Fruit fly (Drosophila melanogaster) whole organism, embryonic: ENCODE results near the gene bon.

Experiments used
- Aef1 ChIP-seq: fragments of 200-800 bp; sonication (Bioruptor generic); IDR thresholded peaks from 3 replicates; pipeline ENCODE4 v1.3.6; 2022; ENCODE audit warnings: missing biosample characterization, missing genetic modification characterization
- Atf3 ChIP-seq: fragments of 200-800 bp; sonication (Bioruptor generic); optimal IDR thresholded peaks from 3 replicates; lab custom pipeline; 2016; ENCODE audit warnings: missing biosample characterization, missing genetic modification characterization
- Blimp-1 ChIP-seq: fragments of 200-800 bp; sonication (Bioruptor generic); optimal IDR thresholded peaks from 3 replicates; lab custom pipeline; 2018; ENCODE audit warnings: missing biosample characterization, missing genetic modification characterization, mild to moderate bottlenecking, moderate library complexity, missing genetic modification reagents
- BtbVII ChIP-seq: fragments of 200-800 bp; sonication (Bioruptor generic); optimal IDR thresholded peaks from 3 replicates; lab custom pipeline; 2017; ENCODE audit warnings: missing biosample characterization, mild to moderate bottlenecking, missing genetic modification characterization
- CG10462 ChIP-seq: fragments of 200-800 bp; sonication (Bioruptor generic); optimal IDR thresholded peaks from 2 replicates; lab custom pipeline; 2016; ENCODE audit warnings: missing biosample characterization, missing genetic modification characterization
- CG11695 ChIP-seq: fragments of 200-800 bp; sonication (Bioruptor generic); IDR thresholded peaks from 3 replicates; pipeline ENCODE4 v1.3.6; 2022; ENCODE audit warnings: missing biosample characterization, missing genetic modification characterization
- CG12104 ChIP-seq: fragments of 200-800 bp; sonication (Bioruptor generic); optimal IDR thresholded peaks from 3 replicates; lab custom pipeline; 2016; ENCODE audit warnings: missing biosample characterization, missing genetic modification characterization
- CG12155 ChIP-seq: fragments of 200-800 bp; sonication (Bioruptor generic); optimal IDR thresholded peaks from 3 replicates; lab custom pipeline; 2016; ENCODE audit warnings: missing biosample characterization, missing genetic modification characterization
- CG12744 ChIP-seq: fragments of 200-800 bp; sonication (Bioruptor generic); optimal IDR thresholded peaks from 2 replicates; lab custom pipeline; 2016; ENCODE audit warnings: missing biosample characterization, missing genetic modification characterization
- CG14050 ChIP-seq: fragments of 200-800 bp; sonication (Bioruptor generic); IDR thresholded peaks from 3 replicates; pipeline ENCODE4 v1.3.6; 2022; ENCODE audit warnings: missing biosample characterization, missing genetic modification characterization
- CG1647 ChIP-seq: fragments of 200-800 bp; sonication (Bioruptor generic); optimal IDR thresholded peaks from 3 replicates; lab custom pipeline; 2016; ENCODE audit warnings: missing biosample characterization, missing genetic modification characterization
- CG16779 ChIP-seq: fragments of 200-800 bp; sonication (Bioruptor generic); IDR thresholded peaks from 2 replicates; pipeline ENCODE4 v1.3.6; 2022; ENCODE audit warnings: missing biosample characterization, missing genetic modification characterization
- CG17829 ChIP-seq: fragments of 200-800 bp; optimal IDR thresholded peaks from 2 replicates; lab custom pipeline; 2019; ENCODE audit warnings: missing biosample characterization, mild to moderate bottlenecking, missing genetic modification characterization, moderate library complexity
- CG2116 ChIP-seq: fragments of 200-800 bp; sonication (Bioruptor generic); optimal IDR thresholded peaks from 3 replicates; lab custom pipeline; 2018; ENCODE audit warnings: missing biosample characterization, mild to moderate bottlenecking, missing genetic modification characterization
- CG3163 ChIP-seq: fragments of 200-800 bp; sonication (Bioruptor generic); optimal IDR thresholded peaks from 3 replicates; lab custom pipeline; 2016; ENCODE audit warnings: missing biosample characterization, missing genetic modification characterization
- CG3838 ChIP-seq: fragments of 200-800 bp; sonication (Bioruptor generic); optimal IDR thresholded peaks from 3 replicates; lab custom pipeline; 2016; ENCODE audit warnings: missing biosample characterization, missing genetic modification characterization
- CG42726 ChIP-seq: fragments of 200-800 bp; sonication (Bioruptor generic); IDR thresholded peaks from 2 replicates; pipeline ENCODE4 v1.3.6; 2022; ENCODE audit warnings: missing biosample characterization, missing genetic modification characterization; ENCODE audit not compliant: partially characterized antibody
- CG4707 ChIP-seq: fragments of 200-800 bp; sonication (Bioruptor generic); optimal IDR thresholded peaks from 2 replicates; lab custom pipeline; 2018; ENCODE audit warnings: missing biosample characterization, mild to moderate bottlenecking, missing genetic modification characterization, moderate library complexity
- CG6765 ChIP-seq: fragments of 200-800 bp; sonication (Bioruptor generic); optimal IDR thresholded peaks from 3 replicates; lab custom pipeline; 2017; ENCODE audit warnings: missing biosample characterization, mild to moderate bottlenecking, missing genetic modification characterization
- CG8478 ChIP-seq: fragments of >200 bp; optimal IDR thresholded peaks from 2 replicates; lab custom pipeline; 2018
- CG9437 ChIP-seq: fragments of 200-800 bp; sonication (Bioruptor generic); optimal IDR thresholded peaks from 2 replicates; lab custom pipeline; 2018; ENCODE audit warnings: missing biosample characterization, mild to moderate bottlenecking, missing genetic modification characterization
- CHES-1-like ChIP-seq: fragments of 200-800 bp; sonication (Bioruptor generic); optimal IDR thresholded peaks from 2 replicates; lab custom pipeline; 2016; ENCODE audit warnings: missing biosample characterization, missing genetic modification characterization
- Dip2 ChIP-seq: fragments of 200-800 bp; sonication (Bioruptor generic); IDR thresholded peaks from 2 replicates; pipeline ENCODE4 v1.3.6; 2022; ENCODE audit warnings: missing biosample characterization, missing genetic modification characterization
- Dll ChIP-seq: fragments of 200-800 bp; sonication (Bioruptor generic); IDR thresholded peaks from 4 replicates; pipeline ENCODE4 v1.3.6; 2022; ENCODE audit warnings: missing biosample characterization, missing genetic modification characterization; ENCODE audit not compliant: partially characterized antibody
- E2f1 ChIP-seq: fragments of 200-800 bp; sonication (Bioruptor generic); IDR thresholded peaks from 2 replicates; pipeline ENCODE4 v1.3.6; 2022; ENCODE audit warnings: missing biosample characterization, missing genetic modification characterization
- Hr51 ChIP-seq, 2 experiments: fragments of 200-800 bp; sonication (Bioruptor generic); optimal IDR thresholded peaks; 2 replicates in 1 of 2; 3 replicates in 1 of 2; lab custom pipeline; 2016 to 2018; ENCODE audit warnings: missing biosample characterization in 2 of 2, missing genetic modification characterization in 2 of 2, mild to moderate bottlenecking in 1 of 2, moderate library complexity in 1 of 2
- Lpt ChIP-seq: fragments of >200 bp; optimal IDR thresholded peaks from 2 replicates; lab custom pipeline; 2018; ENCODE audit warnings: missing biosample characterization, missing genetic modification characterization
- MESR4 ChIP-seq: fragments of 200-800 bp; sonication (Bioruptor generic); optimal IDR thresholded peaks from 2 replicates; lab custom pipeline; 2018; ENCODE audit warnings: missing biosample characterization, mild to moderate bottlenecking, missing genetic modification characterization, moderate library complexity
- Mrtf ChIP-seq: fragments of 200-800 bp; sonication (Bioruptor generic); IDR thresholded peaks from 3 replicates; pipeline ENCODE4 v1.3.6; 2022; ENCODE audit warnings: missing biosample characterization, missing genetic modification characterization
- Opbp ChIP-seq: fragments of 200-800 bp; sonication (Bioruptor generic); IDR thresholded peaks from 3 replicates; pipeline ENCODE4 v1.3.6; 2022; ENCODE audit warnings: missing biosample characterization, missing genetic modification characterization; ENCODE audit not compliant: partially characterized antibody
- abd-A ChIP-seq: fragments of 200-800 bp; sonication (Bioruptor generic); optimal IDR thresholded peaks from 3 replicates; lab custom pipeline; 2019; ENCODE audit warnings: missing biosample characterization, mild to moderate bottlenecking, missing genetic modification characterization, moderate library complexity
- bbx ChIP-seq: fragments of 200-800 bp; sonication (Bioruptor generic); IDR thresholded peaks from 2 replicates; pipeline ENCODE4 v1.3.6; 2022; ENCODE audit warnings: missing biosample characterization, missing genetic modification characterization; ENCODE audit not compliant: partially characterized antibody
- bowl ChIP-seq: fragments of 200-800 bp; sonication (Bioruptor generic); IDR thresholded peaks from 2 replicates; pipeline ENCODE4 v1.3.6; 2022; ENCODE audit warnings: missing biosample characterization, missing genetic modification characterization
- cg ChIP-seq: fragments of 200-800 bp; sonication (Bioruptor generic); optimal IDR thresholded peaks from 3 replicates; lab custom pipeline; 2019; ENCODE audit warnings: missing biosample characterization, mild to moderate bottlenecking, missing genetic modification characterization, moderate library complexity
- ems ChIP-seq: fragments of 200-800 bp; sonication (Bioruptor generic); optimal IDR thresholded peaks from 3 replicates; lab custom pipeline; 2016; ENCODE audit warnings: missing biosample characterization, missing genetic modification characterization
- ewg ChIP-seq: fragments of 200-800 bp; sonication (Bioruptor generic); optimal IDR thresholded peaks from 3 replicates; lab custom pipeline; 2017; ENCODE audit warnings: mild to moderate bottlenecking, missing biosample characterization, missing genetic modification reagents, missing genetic modification characterization
- ind ChIP-seq: fragments of 200-800 bp; sonication (Bioruptor generic); optimal IDR thresholded peaks from 3 replicates; lab custom pipeline; 2016; ENCODE audit warnings: missing biosample characterization, missing genetic modification characterization
- lab ChIP-seq: fragments of 200-800 bp; sonication (Bioruptor generic); optimal IDR thresholded peaks from 3 replicates; lab custom pipeline; 2017; ENCODE audit warnings: missing biosample characterization, missing genetic modification characterization, mild to moderate bottlenecking, moderate library complexity, missing genetic modification reagents
- nmo ChIP-seq: fragments of 200-800 bp; sonication (Bioruptor generic); optimal IDR thresholded peaks from 2 replicates; lab custom pipeline; 2018; ENCODE audit warnings: missing biosample characterization, mild to moderate bottlenecking, missing genetic modification characterization, moderate library complexity
- nom ChIP-seq: fragments of 200-800 bp; sonication (Bioruptor generic); optimal IDR thresholded peaks from 2 replicates; lab custom pipeline; 2017; ENCODE audit warnings: missing biosample characterization, missing genetic modification characterization, mild to moderate bottlenecking, moderate library complexity, missing genetic modification reagents
- oc ChIP-seq: fragments of 200-800 bp; sonication (Bioruptor generic); optimal IDR thresholded peaks from 2 replicates; lab custom pipeline; 2018; ENCODE audit warnings: missing biosample characterization, mild to moderate bottlenecking, missing genetic modification characterization, moderate library complexity
- pum ChIP-seq: fragments of 200-800 bp; sonication (Bioruptor generic); optimal IDR thresholded peaks from 2 replicates; lab custom pipeline; 2016; ENCODE audit warnings: missing biosample characterization, missing genetic modification characterization
- salm ChIP-seq: fragments of 200-800 bp; sonication (Bioruptor generic); optimal IDR thresholded peaks from 2 replicates; lab custom pipeline; 2018; ENCODE audit warnings: missing biosample characterization, mild to moderate bottlenecking, missing genetic modification characterization
- scrt ChIP-seq: fragments of 200-800 bp; sonication (Bioruptor generic); optimal IDR thresholded peaks from 2 replicates; lab custom pipeline; 2018; ENCODE audit warnings: missing biosample characterization, mild to moderate bottlenecking, missing genetic modification characterization, moderate library complexity
- shn ChIP-seq: fragments of 200-800 bp; sonication (Bioruptor generic); optimal IDR thresholded peaks from 3 replicates; lab custom pipeline; 2016; ENCODE audit warnings: missing biosample characterization, missing genetic modification characterization
- tio ChIP-seq: fragments of 200-800 bp; sonication (Bioruptor generic); optimal IDR thresholded peaks from 2 replicates; lab custom pipeline; 2017; ENCODE audit warnings: missing biosample characterization, missing genetic modification characterization, inconsistent platforms
- unpg ChIP-seq: fragments of 200-800 bp; sonication (Bioruptor generic); optimal IDR thresholded peaks from 3 replicates; lab custom pipeline; 2018; ENCODE audit warnings: missing biosample characterization, mild to moderate bottlenecking, missing genetic modification characterization, moderate library complexity
- vfl ChIP-seq: fragments of 200-800 bp; sonication (Bioruptor generic); optimal IDR thresholded peaks from 2 replicates; lab custom pipeline; 2016; ENCODE audit warnings: missing biosample characterization, missing genetic modification characterization
- wdn ChIP-seq: fragments of 200-800 bp; sonication (Bioruptor generic); IDR thresholded peaks from 2 replicates; pipeline ENCODE4 v1.3.6; 2022; ENCODE audit warnings: missing biosample characterization, missing genetic modification characterization

The bon gene

DNA sequence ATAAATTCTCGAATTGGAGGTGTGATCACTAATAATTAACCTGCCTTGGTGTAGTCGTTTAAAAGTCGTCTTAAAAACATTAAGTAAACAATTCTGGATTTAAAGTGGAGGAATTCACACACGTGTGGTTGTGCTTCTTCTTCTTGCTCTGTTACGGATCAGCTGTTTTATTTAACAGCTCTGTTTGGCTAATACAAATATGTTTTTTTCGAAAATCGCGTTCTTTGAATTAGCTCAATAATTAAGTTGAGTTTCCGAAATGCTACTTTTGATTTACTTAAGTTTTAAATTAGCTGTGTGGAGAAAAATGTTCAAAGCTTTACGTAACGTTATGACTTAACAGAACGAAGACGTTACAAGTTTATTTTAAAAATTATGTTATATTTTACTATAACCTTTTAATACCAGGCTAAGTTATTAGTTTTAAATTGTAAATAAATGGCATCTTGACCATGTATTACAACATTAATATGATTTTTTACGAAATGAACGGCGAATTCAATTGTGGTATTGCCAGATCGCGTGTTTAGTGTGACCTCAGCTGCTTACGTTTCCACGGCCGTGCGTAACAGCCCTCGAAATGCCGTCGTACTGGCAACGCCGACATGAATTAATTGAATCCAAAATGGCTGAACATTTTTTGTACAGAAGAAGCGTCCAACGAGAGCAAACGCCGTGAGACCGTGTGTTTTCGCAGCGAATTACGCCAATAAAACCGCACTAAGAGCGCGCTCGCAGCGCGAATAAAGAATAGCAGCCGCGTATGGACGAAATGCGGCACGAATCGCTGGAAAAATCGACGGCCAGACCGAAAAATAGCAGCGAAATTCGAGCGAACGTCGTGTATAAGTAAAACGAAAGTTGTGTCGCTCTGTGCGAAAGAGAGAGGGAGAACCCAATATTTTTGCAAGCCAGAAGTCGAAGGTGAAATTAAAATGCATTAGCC lies at the start of gene bon, which contains the start of gene Pus1:
TSS of gene bon (plus strand) at position 623 of the 946 bp plus-strand sequence.
TSS of gene Pus1 (minus strand) at position 155 of the 946 bp plus-strand sequence.
- peak; percentile 51 for TF ChIP-seq Blimp-1 (GFP tag; lab: Kevin White, UChicago)
- 0 out of 3 replicates have a peak, but pooled peaks have one; percentile 30 for TF ChIP-seq Opbp
- no peak for TF ChIP-seq unpg
- TF ChIP-seq CG4707 (GFP tag; lab: Kevin White, UChicago): no peak
- TF ChIP-seq MESR4 (GFP tag; lab: Kevin White, UChicago): peak; percentile 84
- no peak for TF ChIP-seq E2f1
- no peak for TF ChIP-seq abd-A (tag; lab: Kevin White, UChicago)
- TF ChIP-seq CG12744: no peak
- no peak for TF ChIP-seq vfl
- peak; percentile 52 for TF ChIP-seq CG12155 (GFP tag; lab: Kevin White, UChicago)
- no peak for TF ChIP-seq CG2116 (GFP tag; lab: Kevin White, UChicago)
- no peak for TF ChIP-seq Aef1
- TF ChIP-seq salm (tag; lab: Kevin White, UChicago): no peak
- TF ChIP-seq Atf3 (GFP tag; lab: Kevin White, UChicago): peak; percentile 17
- no peak for TF ChIP-seq CG3163
- peak; percentile 19 for TF ChIP-seq ems
- no peak for TF ChIP-seq CG16779 (GFP tag; lab: Robert Waterston, UW)
- TF ChIP-seq Mrtf (GFP tag; lab: Robert Waterston, UW): no peak
- TF ChIP-seq CG14050: no peak
- TF ChIP-seq Dip2: no peak
- peak; percentile 100 for TF ChIP-seq CG9437 (GFP tag; lab: Kevin White, UChicago)
- no peak for TF ChIP-seq CG11695 (GFP tag; lab: Robert Waterston, UW)
- no peak for TF ChIP-seq scrt
- TF ChIP-seq cg (GFP tag; lab: Kevin White, UChicago): peak; percentile 86
- TF ChIP-seq lab (GFP tag; lab: Kevin White, UChicago): no peak
- no peak for TF ChIP-seq bowl
- TF ChIP-seq CG1647 (GFP tag; lab: Kevin White, UChicago): no peak
- TF ChIP-seq oc (tag; lab: Kevin White, UChicago): peak; percentile 9
- TF ChIP-seq nmo (GFP tag; lab: Kevin White, UChicago): peak; percentile 29
- TF ChIP-seq ind (GFP tag; lab: Kevin White, UChicago): peak; percentile 26
- no peak for TF ChIP-seq wdn (GFP tag; lab: Robert Waterston, UW)
- no peak for TF ChIP-seq shn
- peak; percentile 8 for TF ChIP-seq CG17829 (tag; lab: Kevin White, UChicago)
- no peak for TF ChIP-seq ewg (GFP tag; lab: Kevin White, UChicago)
- TF ChIP-seq tio (GFP tag; lab: Kevin White, UChicago): no peak
- TF ChIP-seq BtbVII (GFP tag; lab: Kevin White, UChicago): no peak
- peak; percentile 14 for TF ChIP-seq pum (GFP tag; lab: Kevin White, UChicago)
- TF ChIP-seq CG6765 (GFP tag; lab: Kevin White, UChicago): no peak
- TF ChIP-seq Lpt: no peak
- no peak for TF ChIP-seq CG3838 (GFP tag; lab: Kevin White, UChicago)
- no peak for TF ChIP-seq Hr51 (GFP tag; optimal IDR thresholded peaks at IDR 0.05; lab: Kevin White, UChicago)
- TF ChIP-seq Dll: no peak
- TF ChIP-seq CG42726 (GFP tag; lab: Robert Waterston, UW): no peak
- peak; percentile 64 for TF ChIP-seq CHES-1-like (GFP tag; lab: Kevin White, UChicago)
- peak; percentile 23; the same call in 1 of the 2 replicates for TF ChIP-seq bbx (GFP tag; lab: Robert Waterston, UW)
- TF ChIP-seq CG8478 (lab: Kevin White, UChicago): peak; percentile 65
- no peak for TF ChIP-seq CG10462 (GFP tag; lab: Kevin White, UChicago)
- no peak for TF ChIP-seq CG12104 (GFP tag; lab: Kevin White, UChicago)
- TF ChIP-seq nom (GFP tag; lab: Kevin White, UChicago): no peak
